Fruit fly (Drosophila melanogaster) whole organism, prepupa: ENCODE measurements around the gene CG15642.
A peak's percentile ranks its signal among the peaks of the same experiment; 100 is the strongest.

ENCODE experiments used
- Blimp-1 ChIP-seq: fragments of 200-800 bp; sonication (Bioruptor generic); optimal IDR thresholded peaks from 3 replicates; lab custom pipeline; 2017; ENCODE audit warnings: missing biosample characterization, missing genetic modification characterization, mild to moderate bottlenecking, moderate library complexity, missing genetic modification reagents
- CG10631 ChIP-seq: fragments of 200-800 bp; sonication (Bioruptor generic); optimal IDR thresholded peaks from 2 replicates; lab custom pipeline; 2016; ENCODE audit warnings: missing biosample characterization, missing genetic modification characterization
- CG11902 ChIP-seq: fragments of 200-800 bp; sonication (Bioruptor generic); optimal IDR thresholded peaks from 3 replicates; lab custom pipeline; 2016; ENCODE audit warnings: missing biosample characterization, missing genetic modification characterization
- CG1621 ChIP-seq: fragments of 200-800 bp; sonication (Bioruptor generic); optimal IDR thresholded peaks from 3 replicates; lab custom pipeline; 2018; ENCODE audit warnings: missing biosample characterization, mild to moderate bottlenecking, missing genetic modification characterization
- CG3032 ChIP-seq: fragments of 200-800 bp; optimal IDR thresholded peaks from 2 replicates; lab custom pipeline; 2019; ENCODE audit warnings: missing biosample characterization, mild to moderate bottlenecking, missing genetic modification characterization, moderate library complexity
- CG31627 ChIP-seq: fragments of 200-800 bp; sonication (Bioruptor generic); optimal IDR thresholded peaks from 3 replicates; lab custom pipeline; 2016; ENCODE audit warnings: missing biosample characterization, missing genetic modification characterization
- CG4318 ChIP-seq: fragments of 200-800 bp; sonication (Bioruptor generic); optimal IDR thresholded peaks from 3 replicates; lab custom pipeline; 2017; ENCODE audit warnings: missing biosample characterization, mild to moderate bottlenecking, missing genetic modification characterization
- CG6163 ChIP-seq: fragments of 200-800 bp; sonication (Bioruptor generic); IDR thresholded peaks from 3 replicates; pipeline ENCODE4 v1.3.6; 2022; ENCODE audit warnings: missing biosample characterization, missing genetic modification characterization
- CG6792 ChIP-seq: fragments of 200-800 bp; sonication (Bioruptor generic); optimal IDR thresholded peaks from 3 replicates; lab custom pipeline; 2016; ENCODE audit warnings: missing biosample characterization, missing genetic modification characterization
- CG6808 ChIP-seq: fragments of 200-800 bp; sonication (Bioruptor generic); optimal IDR thresholded peaks from 3 replicates; lab custom pipeline; 2017; ENCODE audit warnings: missing biosample characterization, missing genetic modification characterization, mild to moderate bottlenecking, moderate library complexity, missing genetic modification reagents
- CG6854 ChIP-seq: fragments of 200-800 bp; sonication (Bioruptor generic); optimal IDR thresholded peaks from 2 replicates; lab custom pipeline; 2017; ENCODE audit warnings: missing biosample characterization, mild to moderate bottlenecking, missing genetic modification characterization
- CG7368 ChIP-seq: fragments of 200-800 bp; sonication (Bioruptor generic); optimal IDR thresholded peaks from 3 replicates; lab custom pipeline; 2016; ENCODE audit warnings: missing biosample characterization, missing genetic modification characterization
- CG8119 ChIP-seq: fragments of 200-800 bp; sonication (Bioruptor generic); IDR thresholded peaks from 3 replicates; pipeline ENCODE4 v1.3.6; 2022; ENCODE audit warnings: missing biosample characterization, missing genetic modification characterization
- Eip75B ChIP-seq: fragments of 200-800 bp; sonication (Bioruptor generic); optimal IDR thresholded peaks from 3 replicates; lab custom pipeline; 2016; ENCODE audit warnings: missing biosample characterization, missing genetic modification characterization
- Eip78C ChIP-seq: fragments of 200-800 bp; sonication (Bioruptor generic); peaks from one replicate; lab custom pipeline; 2016; ENCODE audit warnings: missing biosample characterization, missing genetic modification characterization
- Ets21C ChIP-seq: fragments of 200-800 bp; sonication (Bioruptor generic); optimal IDR thresholded peaks from 3 replicates; lab custom pipeline; 2016; ENCODE audit warnings: missing biosample characterization, missing genetic modification characterization
- Ets96B ChIP-seq: fragments of 200-800 bp; optimal IDR thresholded peaks from 2 replicates; lab custom pipeline; 2019; ENCODE audit warnings: missing biosample characterization, mild to moderate bottlenecking, missing genetic modification characterization, moderate library complexity
- Hr39 ChIP-seq: fragments of 200-800 bp; sonication (Bioruptor generic); optimal IDR thresholded peaks from 2 replicates; lab custom pipeline; 2016; ENCODE audit warnings: missing biosample characterization, missing genetic modification characterization
- Hr4 ChIP-seq: fragments of 200-800 bp; sonication (Bioruptor generic); optimal IDR thresholded peaks from 3 replicates; lab custom pipeline; 2016; ENCODE audit warnings: missing biosample characterization, missing genetic modification characterization
- Lpt ChIP-seq: fragments of 200-800 bp; sonication (Bioruptor generic); optimal IDR thresholded peaks from 3 replicates; lab custom pipeline; 2016; ENCODE audit warnings: missing biosample characterization, missing genetic modification characterization
- Sox14 ChIP-seq: fragments of 200-800 bp; sonication (Bioruptor generic); optimal IDR thresholded peaks from 3 replicates; lab custom pipeline; 2016; ENCODE audit warnings: missing biosample characterization, missing genetic modification characterization
- cyc ChIP-seq: fragments of 200-800 bp; sonication (Bioruptor generic); optimal IDR thresholded peaks from 3 replicates; lab custom pipeline; 2016; ENCODE audit warnings: missing biosample characterization, missing genetic modification characterization
- dac ChIP-seq: fragments of 200-800 bp; sonication (Bioruptor generic); optimal IDR thresholded peaks from 2 replicates; lab custom pipeline; 2017; ENCODE audit warnings: missing biosample characterization, mild to moderate bottlenecking, missing genetic modification characterization
- dsx ChIP-seq: fragments of 200-800 bp; optimal IDR thresholded peaks from 3 replicates; lab custom pipeline; 2019; ENCODE audit warnings: missing biosample characterization, mild to moderate bottlenecking, missing genetic modification characterization, moderate library complexity; ENCODE audit not compliant: poor library complexity, severe bottlenecking
- eg ChIP-seq: fragments of 200-800 bp; sonication (Bioruptor generic); IDR thresholded peaks from 3 replicates; pipeline ENCODE4 v1.3.6; 2022; ENCODE audit warnings: missing biosample characterization, missing genetic modification characterization
- fkh ChIP-seq: fragments of 200-800 bp; sonication (Bioruptor generic); optimal IDR thresholded peaks from 3 replicates; lab custom pipeline; 2017; ENCODE audit warnings: missing biosample characterization, mild to moderate bottlenecking, missing genetic modification characterization, moderate library complexity
- lz ChIP-seq: fragments of 200-800 bp; sonication (Bioruptor generic); optimal IDR thresholded peaks from 3 replicates; lab custom pipeline; 2016; ENCODE audit warnings: missing biosample characterization, missing genetic modification characterization
- ss ChIP-seq, 2 experiments: fragments of 200-800 bp; sonication (Bioruptor generic); optimal IDR thresholded peaks; 2 replicates in 1 of 2; 3 replicates in 1 of 2; lab custom pipeline; 2017 to 2018; ENCODE audit warnings: mild to moderate bottlenecking in 2 of 2, missing biosample characterization in 2 of 2, missing genetic modification characterization in 2 of 2, moderate library complexity in 1 of 2
- topi ChIP-seq: fragments of 200-800 bp; sonication (Bioruptor generic); optimal IDR thresholded peaks from 3 replicates; lab custom pipeline; 2016; ENCODE audit warnings: missing biosample characterization, missing genetic modification characterization

The CG15642 gene

DNA sequence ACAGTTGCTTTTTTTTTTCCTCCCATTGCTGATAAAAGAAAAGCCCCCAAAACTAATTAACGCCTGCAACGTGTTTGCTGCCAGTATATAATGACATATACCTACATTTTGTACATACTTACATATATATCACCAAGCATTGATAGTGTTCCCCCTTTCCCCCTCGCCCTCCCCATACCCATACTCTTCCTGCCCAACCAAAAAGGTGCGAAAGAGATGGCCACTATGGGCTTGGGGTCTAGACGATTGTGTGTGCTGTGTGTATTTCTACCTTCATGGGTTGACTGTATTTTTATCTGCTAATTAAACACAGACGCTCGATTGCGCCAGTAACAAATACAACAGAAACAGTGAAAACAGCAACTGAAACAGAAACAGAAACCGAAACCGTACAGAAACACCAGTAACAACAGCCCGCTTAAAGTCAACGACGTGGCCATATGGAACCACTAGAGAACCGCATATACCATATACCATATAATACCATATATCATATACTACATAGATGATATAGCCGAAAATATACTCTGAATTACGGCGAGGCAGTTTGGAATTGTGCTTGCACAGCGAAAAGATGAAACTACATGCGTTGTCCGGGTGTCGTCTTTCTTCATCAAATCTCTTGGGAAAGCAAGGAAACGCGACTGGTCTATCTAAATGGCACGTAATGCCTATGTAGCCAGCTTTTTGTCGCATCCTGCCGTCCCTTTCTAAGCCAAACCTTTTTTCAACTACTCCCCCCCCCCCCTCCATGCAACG is 29.3 kb upstream of the CG15642 start:
- TF ChIP-seq fkh (GFP tag; lab: Kevin White, UChicago): peak; percentile 76
- no peak for TF ChIP-seq Hr4 (GFP tag; lab: Kevin White, UChicago)

DNA sequence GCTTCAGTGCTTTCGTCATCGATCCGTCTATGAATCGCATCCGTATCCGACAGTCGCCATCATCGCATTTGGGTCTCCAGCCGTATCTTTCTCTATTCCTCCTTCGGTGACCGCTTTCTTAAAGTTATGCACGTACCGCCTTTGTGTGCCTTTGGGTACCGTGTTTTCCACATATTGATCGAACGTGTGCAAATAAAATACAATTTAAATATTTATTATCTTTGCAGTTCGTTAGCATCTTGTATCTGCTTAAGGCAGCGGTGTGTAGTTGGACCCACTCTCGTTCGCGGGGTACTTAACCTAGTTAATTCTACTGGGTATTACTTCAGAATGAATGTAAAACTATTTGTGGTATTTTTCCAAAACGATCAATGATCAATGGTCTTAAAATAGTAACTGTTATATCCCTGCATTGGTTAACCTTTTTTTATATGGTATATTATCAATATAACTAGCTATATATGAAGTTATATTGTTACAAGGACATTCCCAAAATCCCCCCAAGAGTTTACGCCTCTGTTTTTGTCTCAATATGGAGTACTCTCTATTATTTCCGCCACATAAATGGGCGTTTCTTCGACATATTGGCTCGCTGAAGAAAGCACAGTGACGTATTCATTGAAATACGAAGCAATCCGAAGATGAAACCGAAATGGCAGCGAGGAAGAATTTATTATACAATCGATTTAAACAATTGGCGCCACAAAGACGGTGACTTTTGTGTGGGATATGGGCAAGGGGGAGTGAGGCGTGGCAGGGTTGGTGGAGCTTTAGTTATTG is 28.2 kb upstream of the CG15642 start:
- TF ChIP-seq eg (GFP tag; lab: Robert Waterston, UW) (no peak), dac (GFP tag; lab: Kevin White, UChicago) (no peak), fkh (GFP tag; lab: Kevin White, UChicago) (peak; percentile 61), Ets96B (no peak), cyc (GFP tag; lab: Kevin White, UChicago) (no peak), Eip78C (GFP tag; lab: Kevin White, UChicago) (peak; percentile 53), CG4318 (GFP tag; lab: Kevin White, UChicago) (no peak), CG8119 (no peak), CG31627 (no peak), lz (GFP tag; lab: Kevin White, UChicago) (no peak)

DNA sequence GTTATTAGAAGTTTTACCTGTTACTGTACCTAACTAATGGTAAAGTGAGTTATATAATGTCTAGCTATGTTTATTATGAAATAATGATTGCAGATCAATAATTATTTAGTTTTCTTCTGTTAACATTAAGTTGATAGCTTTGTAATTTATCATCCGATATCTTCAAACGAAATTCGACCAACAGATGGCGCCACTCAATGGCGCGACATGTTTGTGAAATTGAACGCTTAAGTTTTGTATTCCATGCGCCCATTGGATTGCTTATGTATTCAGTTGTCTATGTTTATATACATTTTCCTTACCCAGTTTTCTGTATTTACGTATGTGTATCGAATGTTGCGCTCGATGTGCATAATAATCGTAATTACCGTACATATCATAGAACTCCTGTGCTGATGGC is 23.0 kb upstream of the CG15642 start:
- no peak for TF ChIP-seq CG11902 (GFP tag; lab: Kevin White, UChicago)
- TF ChIP-seq CG10631 (GFP tag; lab: Kevin White, UChicago): no peak
- TF ChIP-seq Blimp-1: no peak
- TF ChIP-seq lz (GFP tag; lab: Kevin White, UChicago): no peak
- TF ChIP-seq CG3032 (tag; lab: Kevin White, UChicago): no peak
- TF ChIP-seq Hr39 (GFP tag; lab: Kevin White, UChicago): no peak
- TF ChIP-seq dac (GFP tag; lab: Kevin White, UChicago): no peak
- no peak for TF ChIP-seq Eip78C (GFP tag; lab: Kevin White, UChicago)
- TF ChIP-seq dsx (GFP tag; lab: Kevin White, UChicago): no peak
- TF ChIP-seq CG7368 (GFP tag; lab: Kevin White, UChicago): no peak

DNA sequence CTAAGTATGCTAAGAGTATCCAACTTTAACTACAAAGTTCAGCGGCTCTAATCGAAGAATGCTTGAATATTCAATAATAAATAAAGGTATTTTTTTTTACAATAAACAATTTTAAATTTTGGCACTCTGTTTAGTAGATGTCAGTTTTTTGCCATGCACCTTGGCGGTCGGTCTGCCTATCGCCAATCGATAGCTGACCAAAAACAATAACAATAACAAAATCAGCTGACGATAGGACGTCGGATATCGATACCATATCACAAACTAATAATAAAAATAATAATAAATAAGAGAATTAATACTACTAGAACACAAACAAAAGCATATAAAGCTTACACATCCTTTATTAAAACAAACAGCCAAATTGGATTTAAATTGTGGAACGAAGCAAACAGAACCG is 19.1 kb upstream of the CG15642 start, which contains the start of gene Gmap:
Gene Gmap, plus strand, starts transcription at position 241 of the 400 bp plus-strand sequence.
- TF ChIP-seq Eip78C (GFP tag; lab: Kevin White, UChicago) (peak; percentile 22), CG1621 (tag; lab: Kevin White, UChicago) (no peak), CG6792 (GFP tag; lab: Kevin White, UChicago) (no peak)

DNA sequence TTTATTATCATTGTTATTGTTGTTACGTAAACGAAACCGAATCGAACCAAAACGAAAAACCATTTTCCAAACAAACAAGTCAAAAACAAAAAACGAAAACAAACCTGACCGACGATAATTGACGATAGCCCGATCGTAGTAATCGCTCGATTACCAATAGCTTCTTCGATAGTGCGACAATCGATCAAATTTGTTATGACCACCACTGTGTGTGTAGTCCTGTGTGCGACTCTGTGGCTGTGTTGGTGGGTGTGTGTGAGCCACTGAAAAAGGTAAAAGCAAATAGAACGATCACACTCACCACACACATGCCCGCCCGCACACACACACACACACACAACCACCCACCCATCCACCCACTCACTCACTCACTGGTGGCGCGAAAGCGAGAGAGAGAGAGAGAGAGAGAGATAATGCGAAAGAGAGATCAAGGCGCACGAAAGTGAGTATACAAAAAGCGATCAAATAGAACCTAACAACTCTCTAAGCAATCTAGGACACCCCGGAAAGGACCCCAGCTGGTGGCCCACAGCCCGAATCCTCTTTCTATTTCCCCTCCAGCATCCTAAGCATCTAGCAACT is 17.0 kb upstream of the CG15642 start:
- TF ChIP-seq Eip78C (GFP tag; lab: Kevin White, UChicago) (peak; percentile 11), CG10631 (GFP tag; lab: Kevin White, UChicago) (no peak)

DNA sequence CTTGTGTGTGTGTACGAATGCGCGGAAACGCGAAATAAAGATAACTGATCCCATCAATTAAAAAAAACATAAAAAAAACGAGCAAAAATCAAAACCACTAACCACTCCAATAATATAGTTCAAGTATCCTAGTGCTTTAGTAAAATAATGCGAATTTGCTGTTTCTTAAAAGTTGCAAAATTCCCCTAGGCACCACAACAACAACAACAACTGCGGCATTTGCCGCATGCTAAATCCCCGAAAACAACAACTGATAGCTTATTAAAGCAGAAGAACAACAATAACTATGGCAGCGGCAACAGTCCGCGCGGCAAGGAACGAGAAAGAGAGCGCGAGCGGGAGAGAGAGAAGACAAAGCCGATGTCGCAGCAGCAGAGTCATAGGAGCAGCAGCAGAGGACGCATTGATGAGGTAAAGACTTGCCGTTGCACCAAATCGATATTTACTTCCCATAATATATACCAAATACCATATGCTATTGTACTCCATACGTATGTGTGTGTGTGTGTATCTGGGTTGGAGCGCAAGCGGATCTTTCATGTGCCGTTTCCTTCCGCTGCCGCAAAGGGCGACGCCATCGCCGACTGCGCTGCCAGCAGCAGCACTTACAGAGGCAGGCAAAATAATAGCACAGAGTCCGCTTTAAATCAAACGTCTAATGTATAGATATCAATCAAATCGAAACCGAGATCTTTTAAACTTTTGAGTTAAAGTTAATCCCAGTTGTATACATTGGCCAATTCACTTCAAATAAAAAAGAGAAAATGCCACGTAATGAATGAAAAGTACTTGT is 15.6 kb upstream of the CG15642 start:
- no peak for TF ChIP-seq topi (GFP tag; lab: Kevin White, UChicago)
- TF ChIP-seq Eip78C (GFP tag; lab: Kevin White, UChicago): peak; percentile 28
- no peak for TF ChIP-seq Eip75B (GFP tag; lab: Kevin White, UChicago)
- TF ChIP-seq Ets21C: no peak
- no peak for TF ChIP-seq cyc (GFP tag; lab: Kevin White, UChicago)

DNA sequence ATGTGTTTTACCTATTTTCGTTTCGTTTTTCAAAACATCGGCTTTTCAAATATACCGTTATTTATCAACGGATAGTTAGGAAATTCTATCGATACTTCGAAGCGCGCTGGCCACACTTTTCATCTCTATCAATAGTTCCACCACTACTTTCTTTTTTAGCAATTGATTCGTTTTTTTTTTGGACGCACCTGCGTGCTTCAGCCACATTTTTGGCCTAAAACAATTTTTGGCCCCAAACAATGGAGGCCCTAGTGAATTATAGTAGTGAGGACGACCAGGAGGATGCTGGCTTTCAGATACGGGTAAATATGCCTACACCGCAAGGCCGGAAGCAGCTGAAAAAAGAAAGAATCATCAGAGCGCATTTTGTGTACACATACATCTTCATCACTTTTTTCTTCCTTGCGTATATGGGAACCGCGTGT is 14.7 kb upstream of the CG15642 start, which contains the start of gene CG6340:
Gene CG6340, plus strand, starts transcription at position 139 of the 425 bp plus-strand sequence.
- TF ChIP-seq CG6854 (GFP tag; lab: Kevin White, UChicago) (peak; percentile 18), Ets96B (peak; percentile 13), fkh (GFP tag; lab: Kevin White, UChicago) (peak; percentile 22), cyc (GFP tag; lab: Kevin White, UChicago) (no peak), Sox14 (peak; percentile 13), Eip75B (GFP tag; lab: Kevin White, UChicago) (no peak), Eip78C (GFP tag; lab: Kevin White, UChicago) (no peak), CG6808 (GFP tag; lab: Kevin White, UChicago) (peak; percentile 41), dac (GFP tag; lab: Kevin White, UChicago) (no peak), CG6792 (GFP tag; lab: Kevin White, UChicago) (no peak), CG6163 (GFP tag; lab: Robert Waterston, UW) (0 out of 3 replicates have a peak, but pooled peaks have one; percentile 25), Lpt (GFP tag; lab: Kevin White, UChicago) (no peak), ss (GFP tag; optimal IDR thresholded peaks at IDR 0.05; lab: Kevin White, UChicago) (peak; percentile 36 to 66), dsx (GFP tag; lab: Kevin White, UChicago) (peak; percentile 5), CG11902 (GFP tag; lab: Kevin White, UChicago) (no peak)
- TF ChIP-seq, all 60 proteins: peak for 8
